Worm (Caenorhabditis elegans): Measurements from ENCODE around the gene nrfl-1.
A peak's percentile ranks its signal among the peaks of the same experiment; 100 is the strongest.

nrfl-1 gene

ce11 chrIV:9146819-9147518 lies 28.1 kb downstream of the nrfl-1 start, which contains the start of the genes rpb-12 and aly-2 (continued):
- TF ChIP-seq lin-35 (GFP tag; optimal IDR thresholded peaks at IDR 0.05) (peak; percentile 78 to 88), hlh-4 (tag; optimal IDR thresholded peaks at IDR 0.05) (no peak), C04F5.9 (tag; optimal IDR thresholded peaks at IDR 0.05) (no peak), swsn-7 (tag; optimal IDR thresholded peaks at IDR 0.05) (peak; percentile 56), zip-4 (GFP tag; optimal IDR thresholded peaks at IDR 0.05) (peak; percentile 8), ceh-88 (GFP tag; IDR thresholded peaks at IDR 0.05) (no peak), grh-1 (GFP tag; IDR thresholded peaks at IDR 0.05) (no peak), ama-1 (optimal IDR thresholded peaks at IDR 0.05) (no peak), sup-37 (GFP tag; optimal IDR thresholded peaks at IDR 0.05) (no peak), mef-2 (tag; optimal IDR thresholded peaks at IDR 0.05) (no peak), nhr-76 (tag; optimal IDR thresholded peaks at IDR 0.05) (no peak), unc-86 (tag; optimal IDR thresholded peaks at IDR 0.05) (no peak), nhr-19 (GFP tag; conservative IDR thresholded peaks at IDR 0.05) (no peak; the same call in 1 of the 2 replicates), efl-1 (optimal IDR thresholded peaks at IDR 0.05) (peak; percentile 82 to 87), efl-1 (GFP tag; optimal IDR thresholded peaks at IDR 0.05 in 1 of 2) (peak; percentile 83 to 98), ztf-11 (tag; optimal IDR thresholded peaks at IDR 0.05) (no peak), dpl-1 (GFP tag; optimal IDR thresholded peaks at IDR 0.05) (peak; percentile 74 to 88 (median 79)), nhr-85 (tag) (peak; percentile 57), lin-15B (tag; optimal IDR thresholded peaks at IDR 0.05) (peak; percentile 75), ceh-82 (tag; optimal IDR thresholded peaks at IDR 0.05) (peak in 2 of 3 experiments; percentile 17 to 71), unc-62 (GFP tag; optimal IDR thresholded peaks at IDR 0.05) (no peak), rnt-1 (tag; optimal IDR thresholded peaks at IDR 0.05) (peak; percentile 78), nhr-20 (tag; optimal IDR thresholded peaks at IDR 0.05) (peak; percentile 57), Y116A8C.19 (tag; optimal IDR thresholded peaks at IDR 0.05; ENCODE audit: borderline replicate concordance) (no peak), pqm-1 (tag; optimal IDR thresholded peaks at IDR 0.05) (no peak), xbp-1 (tag; optimal IDR thresholded peaks at IDR 0.05) (peak; percentile 51), elt-3 (tag; optimal IDR thresholded peaks at IDR 0.05) (no peak), ztf-4 (tag; optimal IDR thresholded peaks at IDR 0.05) (no peak), fkh-4 (tag; optimal IDR thresholded peaks at IDR 0.05; ENCODE audit: borderline replicate concordance) (no peak), ceh-63 (GFP tag; optimal IDR thresholded peaks at IDR 0.05) (no peak), nhr-11 (tag; optimal IDR thresholded peaks at IDR 0.05) (no peak), ets-5 (GFP tag; IDR thresholded peaks at IDR 0.05) (no peak), egl-13 (tag; optimal IDR thresholded peaks at IDR 0.05) (no peak), C34B4.2 (tag; optimal IDR thresholded peaks at IDR 0.05) (no peak), unc-98 (GFP tag; IDR thresholded peaks at IDR 0.05) (no peak), unc-130 (tag; optimal IDR thresholded peaks at IDR 0.05) (peak; percentile 13), nhr-77 (tag; optimal IDR thresholded peaks at IDR 0.05) (peak; percentile 53), lin-14 (GFP tag; optimal IDR thresholded peaks at IDR 0.05) (peak; percentile 67), efl-3 (GFP tag; optimal IDR thresholded peaks at IDR 0.05) (no peak), snpc-4 (tag; optimal IDR thresholded peaks at IDR 0.05) (no peak), tlp-1 (tag; optimal IDR thresholded peaks at IDR 0.05) (no peak)

- TF ChIP-seq nhr-19 (GFP tag; conservative IDR thresholded peaks at IDR 0.05) (no peak), fkh-8 (tag; optimal IDR thresholded peaks at IDR 0.05) (no peak), irx-1 (tag; optimal IDR thresholded peaks at IDR 0.05) (no peak), unc-86 (tag; optimal IDR thresholded peaks at IDR 0.05) (no peak), fkh-4 (tag; optimal IDR thresholded peaks at IDR 0.05; ENCODE audit: borderline replicate concordance) (no peak), rnt-1 (tag; optimal IDR thresholded peaks at IDR 0.05) (no peak), ama-1 (optimal IDR thresholded peaks at IDR 0.05) (no peak), sptf-1 (tag; optimal IDR thresholded peaks at IDR 0.05) (no peak), swsn-7 (tag; optimal IDR thresholded peaks at IDR 0.05) (no peak), blmp-1 (tag; optimal IDR thresholded peaks at IDR 0.05) (no peak), elt-2 (tag; optimal IDR thresholded peaks at IDR 0.05) (no peak), aha-1 (tag; optimal IDR thresholded peaks at IDR 0.05) (no peak)
These were observed 31.3 kb downstream of the nrfl-1 start, which contains the start of gene F23B2.7 for ce11 chrIV:9150175-9150574. Gene F23B2.7, plus strand, starts transcription at chrIV:9150475.
